Fruit fly (Drosophila melanogaster) Kc167 (cell line): ENCODE results near the gene CG14062.

Experiments used
- Sin3A ChIP-seq: fragments of >200 bp; optimal IDR thresholded peaks from 2 replicates; lab custom pipeline; 2018; ENCODE audit warnings: missing external identifiers
- h ChIP-seq: fragments of >200 bp; optimal IDR thresholded peaks from 3 replicates; lab custom pipeline; 2018; ENCODE audit warnings: missing external identifiers
- insv ChIP-seq: fragments of >200 bp; optimal IDR thresholded peaks from 3 replicates; lab custom pipeline; 2018; ENCODE audit warnings: missing external identifiers
- psq ChIP-seq: fragments of >200 bp; optimal IDR thresholded peaks from 2 replicates; lab custom pipeline; 2017; ENCODE audit warnings: missing external identifiers
- ttk ChIP-seq: sonication (Bioruptor generic); optimal IDR thresholded peaks from 2 replicates; lab custom pipeline; 2017; ENCODE audit warnings: missing external identifiers

- TF ChIP-seq Sin3A: no peak
- TF ChIP-seq insv (lab: Kevin White, UChicago): no peak
- TF ChIP-seq ttk (lab: Kevin White, UChicago): no peak
- no peak for TF ChIP-seq psq (lab: Kevin White, UChicago)
- TF ChIP-seq h (lab: Kevin White, UChicago): no peak
These were observed 29.4 kb upstream of the CG14062 start for dm6 chr3R:28672134-28672533.
